Worm (Caenorhabditis elegans): ENCODE measurements around the gene cfp-1.

- TF ChIP-seq ama-1 (optimal IDR thresholded peaks at IDR 0.05) (no peak), lin-13 (GFP tag; optimal IDR thresholded peaks at IDR 0.05) (no peak), snpc-4 (tag; optimal IDR thresholded peaks at IDR 0.05) (no peak), aly-2 (tag; optimal IDR thresholded peaks at IDR 0.05) (no peak), blmp-1 (tag; optimal IDR thresholded peaks at IDR 0.05; ENCODE audit: insufficient read depth) (no peak), nhr-77 (tag; optimal IDR thresholded peaks at IDR 0.05) (no peak), fos-1 (tag; optimal IDR thresholded peaks at IDR 0.05) (no peak), skn-1 (tag; optimal IDR thresholded peaks at IDR 0.05) (no peak), nhr-10 (tag; optimal IDR thresholded peaks at IDR 0.05) (no peak), mdl-1 (tag; optimal IDR thresholded peaks at IDR 0.05) (no peak)
These were observed 38.3 kb downstream of the cfp-1 start for ce11 chrIV:14115556-14115955.

Measured in whole organism, L2 larva.